Fruit fly (Drosophila melanogaster) Kc167 (cell line): ENCODE data around the gene plx.

ENCODE experiments used
- Myc ChIP-seq: fragments of >200 bp; optimal IDR thresholded peaks from 2 replicates; lab custom pipeline; 2017; ENCODE audit warnings: missing external identifiers
- h ChIP-seq: fragments of >200 bp; optimal IDR thresholded peaks from 3 replicates; lab custom pipeline; 2018; ENCODE audit warnings: missing external identifiers
- insv ChIP-seq: fragments of >200 bp; optimal IDR thresholded peaks from 3 replicates; lab custom pipeline; 2018; ENCODE audit warnings: missing external identifiers
- psq ChIP-seq: fragments of >200 bp; optimal IDR thresholded peaks from 2 replicates; lab custom pipeline; 2017; ENCODE audit warnings: missing external identifiers
- ttk ChIP-seq: sonication (Bioruptor generic); optimal IDR thresholded peaks from 2 replicates; lab custom pipeline; 2017; ENCODE audit warnings: missing external identifiers

DNA sequence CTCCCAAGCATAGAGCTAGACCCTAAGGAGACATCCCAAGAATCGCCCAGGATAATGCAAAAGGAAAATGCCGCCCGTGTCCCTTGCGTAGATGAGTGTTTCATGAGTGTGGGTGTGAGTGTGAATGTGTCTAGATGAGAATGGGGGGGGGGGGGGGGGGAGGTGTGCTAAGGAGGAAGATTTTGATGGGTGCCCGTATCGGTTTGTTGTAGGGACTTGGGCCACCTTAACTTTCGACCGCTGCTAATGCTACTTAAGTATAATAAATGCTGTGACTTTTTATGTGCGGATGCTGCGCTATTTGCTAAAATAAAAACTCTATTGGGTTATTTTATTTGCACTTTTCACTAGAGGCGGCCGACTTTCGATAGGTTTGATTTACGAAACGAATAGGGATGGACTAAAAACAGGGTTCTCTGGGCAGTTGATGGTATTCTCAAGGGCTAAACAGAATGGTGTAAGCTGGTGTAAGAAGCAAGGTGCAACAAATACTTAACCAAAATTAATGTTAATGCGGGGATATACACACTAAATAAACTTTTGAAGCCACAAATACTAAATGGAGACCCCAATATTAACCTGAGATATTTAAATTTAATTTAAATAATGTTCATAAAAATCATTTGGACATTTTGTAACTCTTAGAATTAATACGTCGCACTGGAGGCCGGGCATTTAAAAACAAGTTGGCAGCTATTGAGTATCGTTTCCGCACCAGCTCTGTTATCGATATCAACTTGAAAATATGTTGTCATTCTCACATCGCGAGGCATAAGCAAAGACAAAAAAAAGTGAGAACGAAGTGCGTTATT lies 16.5 kb upstream of the plx start, which contains the start of the genes Xe7 and Atg17:
- no peak for TF ChIP-seq ttk
- no peak for TF ChIP-seq h (lab: Kevin White, UChicago)
- no peak for TF ChIP-seq Myc (lab: Kevin White, UChicago)
- no peak for TF ChIP-seq insv (lab: Kevin White, UChicago)
- TF ChIP-seq psq (lab: Kevin White, UChicago) = peak; percentile 60
